Worm (Caenorhabditis elegans) whole organism, L4 larva: Measurements from ENCODE around the gene T05G5.1.

Source experiments
- D1046.2 ChIP-seq: fragments of 200-800 bp; sonication (Bioruptor generic); IDR thresholded peaks from 2 replicates; pipeline ENCODE4 v1.3.6; 2022; ENCODE audit warnings: missing genetic modification characterization, missing compliant biosample characterization
- F26F4.8 ChIP-seq: fragments of 200-800 bp; sonication (Bioruptor generic); conservative IDR thresholded peaks from 2 replicates; pipeline ENCODE4 v1.3.6; 2022; ENCODE audit warnings: missing genetic modification characterization, missing compliant biosample characterization
- T20F7.1 ChIP-seq: fragments of 200-800 bp; sonication (Bioruptor generic); optimal IDR thresholded peaks from 2 replicates; lab custom pipeline; 2018; ENCODE audit warnings: mild to moderate bottlenecking, missing genetic modification characterization, missing compliant biosample characterization
- T26A8.4 ChIP-seq: fragments of 200-800 bp; sonication (Bioruptor generic); IDR thresholded peaks from 2 replicates; pipeline ENCODE4 v1.3.6; 2022; ENCODE audit warnings: missing genetic modification characterization, missing compliant biosample characterization
- Y105C5A.15 ChIP-seq: fragments of 200-800 bp; sonication (Bioruptor generic); IDR thresholded peaks from 2 replicates; pipeline ENCODE4 v1.3.6; 2022; ENCODE audit warnings: missing genetic modification characterization, missing compliant biosample characterization
- Y5F2A.4 ChIP-seq: fragments of 200-800 bp; sonication (Bioruptor generic); optimal IDR thresholded peaks from 2 replicates; lab custom pipeline; 2018; ENCODE audit warnings: mild to moderate bottlenecking, missing genetic modification characterization, missing compliant biosample characterization
- aha-1 ChIP-seq: fragments of 150-350 bp; peaks from one replicate; lab custom pipeline; 2014; ENCODE audit warnings: missing biosample characterization, missing genetic modification characterization
- ama-1 ChIP-seq: fragments of 150-350 bp; optimal IDR thresholded peaks from 2 replicates; lab custom pipeline; 2014; ENCODE audit warnings: inconsistent platforms, mixed read lengths
- ceh-28 ChIP-seq: fragments of 150-350 bp; optimal IDR thresholded peaks from 2 replicates; lab custom pipeline; 2014; ENCODE audit warnings: missing biosample characterization, missing genetic modification reagents, missing genetic modification characterization
- ceh-44 ChIP-seq: fragments of 200-800 bp; sonication (Bioruptor generic); IDR thresholded peaks from 2 replicates; pipeline ENCODE4 v1.3.6; 2022; ENCODE audit warnings: missing genetic modification reagents, missing genetic modification characterization, missing compliant biosample characterization
- cey-2 ChIP-seq: sonication (generic microtip); optimal IDR thresholded peaks from 3 replicates; lab custom pipeline; 2017; ENCODE audit warnings: missing genetic modification characterization, mild to moderate bottlenecking, missing compliant biosample characterization, antibody characterized with exemption, borderline replicate concordance; ENCODE audit not compliant: insufficient read depth
- ctbp-1 ChIP-seq: fragments of 200-800 bp; sonication (Bioruptor generic); IDR thresholded peaks from 2 replicates; pipeline ENCODE4 v1.3.6; 2022; ENCODE audit warnings: missing genetic modification reagents, missing genetic modification characterization, missing compliant biosample characterization
- daf-16 ChIP-seq, 3 experiments: sonication (generic microtip); optimal IDR thresholded peaks; 2 replicates each; lab custom pipeline; 2016 to 2017; ENCODE audit warnings: missing genetic modification characterization in 3 of 3, missing genetic modification reagents in 3 of 3, mild to moderate bottlenecking in 2 of 3, missing compliant biosample characterization in 2 of 3, missing biosample characterization in 1 of 3, moderate library complexity in 1 of 3
- daf-19 ChIP-seq: fragments of 200-800 bp; sonication (Bioruptor generic); conservative IDR thresholded peaks from 2 replicates; pipeline ENCODE4 v1.3.6; 2022; ENCODE audit warnings: missing genetic modification characterization, missing compliant biosample characterization
- daf-8 ChIP-seq: fragments of 200-800 bp; sonication (Bioruptor generic); IDR thresholded peaks from 2 replicates; pipeline ENCODE4 v1.3.6; 2022; ENCODE audit warnings: missing genetic modification characterization, missing compliant biosample characterization
- dmd-9 ChIP-seq: fragments of 200-800 bp; sonication (Bioruptor generic); IDR thresholded peaks from 2 replicates; pipeline ENCODE4 v1.3.6; 2022; ENCODE audit warnings: missing genetic modification reagents, missing genetic modification characterization, missing compliant biosample characterization
- duxl-1 ChIP-seq: sonication (generic microtip); optimal IDR thresholded peaks from 2 replicates; lab custom pipeline; 2016; ENCODE audit warnings: mild to moderate bottlenecking, missing genetic modification characterization, moderate library complexity, missing compliant biosample characterization; ENCODE audit not compliant: poor library complexity
- dve-1 ChIP-seq: sonication (generic microtip); optimal IDR thresholded peaks from 2 replicates; lab custom pipeline; 2017; ENCODE audit warnings: antibody characterized with exemption, mild to moderate bottlenecking, missing genetic modification characterization, missing compliant biosample characterization; ENCODE audit not compliant: insufficient read depth
- fos-1 ChIP-seq: fragments of 150-350 bp; optimal IDR thresholded peaks from 2 replicates; lab custom pipeline; 2014; ENCODE audit warnings: missing biosample characterization, missing genetic modification characterization
- hmg-1.1 ChIP-seq: fragments of 200-800 bp; sonication (Bioruptor generic); IDR thresholded peaks from 2 replicates; pipeline ENCODE4 v1.3.6; 2022; ENCODE audit warnings: missing genetic modification reagents, missing genetic modification characterization, missing compliant biosample characterization
- lim-7 ChIP-seq: fragments of 200-800 bp; sonication (Bioruptor generic); IDR thresholded peaks from 2 replicates; pipeline ENCODE4 v1.3.6; 2022; ENCODE audit warnings: missing genetic modification characterization, missing compliant biosample characterization
- lin-38 ChIP-seq: fragments of 200-800 bp; sonication (Bioruptor generic); IDR thresholded peaks from 2 replicates; pipeline ENCODE4 v1.3.6; 2022; ENCODE audit warnings: missing genetic modification reagents, missing genetic modification characterization, missing compliant biosample characterization
- lir-3 ChIP-seq: sonication (generic microtip); optimal IDR thresholded peaks from 2 replicates; lab custom pipeline; 2016; ENCODE audit warnings: mild to moderate bottlenecking, missing genetic modification characterization, missing compliant biosample characterization
- lsy-2 ChIP-seq, 2 experiments: fragments of 150-350 bp in 1 of 2; sonication (generic microtip) in 1 of 2; optimal IDR thresholded peaks; 2 replicates each; lab custom pipeline; 2014 to 2017; ENCODE audit warnings: missing biosample characterization in 2 of 2, missing genetic modification characterization in 2 of 2
- mep-1 ChIP-seq: fragments of 150-350 bp; sonication (generic microtip); optimal IDR thresholded peaks from 3 replicates; lab custom pipeline; 2014; ENCODE audit warnings: missing biosample characterization, missing genetic modification characterization
- mes-2 ChIP-seq: sonication (generic microtip); optimal IDR thresholded peaks from 2 replicates; lab custom pipeline; 2016; ENCODE audit warnings: missing genotype, mild to moderate bottlenecking, missing genetic modification characterization, missing compliant biosample characterization; ENCODE audit not compliant: poor library complexity, severe bottlenecking
- nhr-102 ChIP-seq: sonication (generic microtip); optimal IDR thresholded peaks from 2 replicates; lab custom pipeline; 2016; ENCODE audit warnings: mild to moderate bottlenecking, missing genetic modification characterization, moderate library complexity, missing compliant biosample characterization
- nhr-111 ChIP-seq: fragments of 200-800 bp; sonication (Bioruptor generic); optimal IDR thresholded peaks from 2 replicates; lab custom pipeline; 2018; ENCODE audit warnings: mild to moderate bottlenecking, missing genetic modification characterization, missing compliant biosample characterization
- nhr-25 ChIP-seq: sonication (generic microtip); optimal IDR thresholded peaks from 2 replicates; lab custom pipeline; 2017; ENCODE audit warnings: missing genetic modification characterization, mild to moderate bottlenecking, missing compliant biosample characterization, antibody characterized with exemption, moderate library complexity, borderline replicate concordance; ENCODE audit not compliant: insufficient read depth
- nhr-28 ChIP-seq: fragments of 150-350 bp; optimal IDR thresholded peaks from 2 replicates; lab custom pipeline; 2014; ENCODE audit warnings: missing biosample characterization, missing genetic modification characterization
- nhr-48 ChIP-seq: sonication (generic microtip); optimal IDR thresholded peaks from 2 replicates; lab custom pipeline; 2016; ENCODE audit warnings: mild to moderate bottlenecking, missing genetic modification characterization, missing compliant biosample characterization
- pha-4 ChIP-seq, 2 experiments: fragments of 150-350 bp in 1 of 2; fragments of 200-800 bp in 1 of 2; sonication (Bioruptor generic) in 1 of 2; IDR thresholded peaks in 1 of 2; optimal IDR thresholded peaks in 1 of 2; 2 replicates each; pipeline versions ENCODE4 v1.3.6 to Lab custom; 2014 to 2022; ENCODE audit warnings: missing genetic modification characterization in 2 of 2, missing genetic modification reagents in 2 of 2, missing biosample characterization in 1 of 2, missing compliant biosample characterization in 1 of 2
- sdz-12 ChIP-seq: fragments of 200-800 bp; sonication (Bioruptor generic); optimal IDR thresholded peaks from 2 replicates; lab custom pipeline; 2018; ENCODE audit warnings: mild to moderate bottlenecking, missing genetic modification characterization, missing compliant biosample characterization
- spr-1 ChIP-seq: sonication (generic microtip); optimal IDR thresholded peaks from 2 replicates; lab custom pipeline; 2016; ENCODE audit warnings: mild to moderate bottlenecking, missing genetic modification characterization, missing compliant biosample characterization
- spr-3 ChIP-seq: fragments of 200-800 bp; sonication (Bioruptor generic); optimal IDR thresholded peaks from 2 replicates; lab custom pipeline; 2018; ENCODE audit warnings: mild to moderate bottlenecking, missing genetic modification characterization, missing compliant biosample characterization
- zfp-3 ChIP-seq: fragments of 200-800 bp; sonication (Bioruptor generic); conservative IDR thresholded peaks from 2 replicates; pipeline ENCODE4 v1.3.6; 2022; ENCODE audit warnings: missing genetic modification reagents, missing genetic modification characterization, missing compliant biosample characterization

Gene T05G5.1

DNA sequence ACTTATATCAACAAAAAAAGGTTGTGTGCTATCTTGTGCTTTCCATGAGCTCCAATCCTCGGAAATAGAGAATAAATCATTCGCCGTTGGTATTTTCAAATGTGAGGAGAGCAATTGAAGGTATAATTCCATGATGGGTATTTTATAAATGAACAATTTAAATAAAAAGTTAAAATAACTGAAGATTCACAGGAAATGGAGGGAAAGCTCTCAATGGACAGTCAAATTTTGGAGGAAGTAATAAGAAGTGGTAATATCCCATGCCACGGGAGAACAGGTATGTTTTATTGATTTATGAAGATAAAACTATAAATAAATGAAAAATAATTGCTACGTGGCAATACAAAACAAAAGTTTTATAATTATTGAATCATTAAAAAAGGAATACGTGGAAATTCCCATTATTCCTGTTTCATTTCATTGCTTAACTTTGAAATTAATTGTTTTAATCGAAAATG, 40.0 kb upstream of the T05G5.1 start:
- TF ChIP-seq spr-1 (peak; percentile 26), nhr-48 (peak; percentile 26), ctbp-1 (0 out of 2 replicates have a peak, but pooled peaks have one; percentile 38), daf-16 (GFP tag; optimal IDR thresholded peaks at IDR 0.05; lab: Kevin White, UChicago) (peak in 1 of 2 experiments; percentile 62), daf-16 (tag; optimal IDR thresholded peaks at IDR 0.05; lab: Kevin White, UChicago) (peak; percentile 61), dve-1 (tag; lab: Kevin White, UChicago) (peak; percentile 78), mep-1 (tag; lab: Kevin White, UChicago) (peak; percentile 65), pha-4 (GFP tag; IDR thresholded peaks at IDR 0.05; lab: Robert Waterston, UW) (0 out of 2 replicates have a peak, but pooled peaks have one; percentile 4), pha-4 (tag; optimal IDR thresholded peaks at IDR 0.05; lab: Kevin White, UChicago) (no peak), spr-3 (GFP tag; lab: Kevin White, UChicago) (peak; percentile 40), duxl-1 (tag; lab: Kevin White, UChicago) (peak; percentile 46), hmg-1.1 (GFP tag; lab: Robert Waterston, UW) (peak; percentile 36; the same call in 1 of the 2 replicates), T20F7.1 (GFP tag; lab: Kevin White, UChicago) (peak; percentile 47), nhr-111 (GFP tag; lab: Kevin White, UChicago) (peak; percentile 51), lir-3 (tag; lab: Kevin White, UChicago) (no peak), nhr-102 (tag; lab: Kevin White, UChicago) (peak; percentile 73), ama-1 (peak; percentile 68), lin-38 (GFP tag; lab: Robert Waterston, UW) (peak; percentile 62), fos-1 (tag; lab: Kevin White, UChicago) (peak; percentile 51), ceh-44 (GFP tag; lab: Robert Waterston, UW) (no peak), ceh-28 (no peak), sdz-12 (GFP tag; lab: Kevin White, UChicago) (peak; percentile 76), lim-7 (GFP tag; lab: Robert Waterston, UW) (no peak), zfp-3 (GFP tag; lab: Robert Waterston, UW) (peak; percentile 83), lsy-2 (tag; optimal IDR thresholded peaks at IDR 0.05; lab: Kevin White, UChicago) (peak in 1 of 2 experiments; percentile 50), aha-1 (tag; lab: Kevin White, UChicago) (peak; percentile 26), nhr-25 (tag; lab: Kevin White, UChicago) (peak; percentile 11), dmd-9 (GFP tag; lab: Robert Waterston, UW) (no peak), T26A8.4 (GFP tag; lab: Robert Waterston, UW) (peak; percentile 55), Y105C5A.15 (GFP tag; lab: Robert Waterston, UW) (0 out of 2 replicates have a peak, but pooled peaks have one; percentile 7), cey-2 (tag; lab: Kevin White, UChicago) (no peak), Y5F2A.4 (GFP tag; lab: Kevin White, UChicago) (no peak)

- TF ChIP-seq mes-2 (tag; lab: Kevin White, UChicago) (peak; percentile 22), nhr-28 (tag; lab: Kevin White, UChicago) (no peak), aha-1 (tag; lab: Kevin White, UChicago) (peak; percentile 92), daf-8 (0 out of 2 replicates have a peak, but pooled peaks have one; percentile 8), D1046.2 (GFP tag; lab: Robert Waterston, UW) (0 out of 2 replicates have a peak, but pooled peaks have one; percentile 11), F26F4.8 (GFP tag; lab: Robert Waterston, UW) (no peak), Y5F2A.4 (GFP tag; lab: Kevin White, UChicago) (peak; percentile 33), daf-19 (GFP tag; lab: Robert Waterston, UW) (0 out of 2 replicates have a peak, but pooled peaks have one; percentile 10)
These were observed 39.4 kb upstream of the T05G5.1 start, which contains the start of gene R10E11.6 for ce11 chrIII:9782483-9783081. Gene R10E11.6, plus strand, starts transcription at chrIII:9783006.
